Worm (Caenorhabditis elegans): ENCODE measurements around the gene che-12.

che-12 gene

ce11 chrV:10277579-10277978 is 29.6 kb downstream of the che-12 start, which contains the start of gene lys-1 (continued):
- TF ChIP-seq ztf-7 (tag; optimal IDR thresholded peaks at IDR 0.05) (no peak), daf-8 (GFP tag; IDR thresholded peaks at IDR 0.05) (no peak), nhr-6 (tag; optimal IDR thresholded peaks at IDR 0.05) (no peak), daf-19 (GFP tag; conservative IDR thresholded peaks at IDR 0.05) (no peak), F49E8.2 (tag; optimal IDR thresholded peaks at IDR 0.05; ENCODE audit: borderline replicate concordance) (no peak), daf-12 (tag; optimal IDR thresholded peaks at IDR 0.05) (no peak), sdz-12 (GFP tag; optimal IDR thresholded peaks at IDR 0.05) (no peak), ceh-32 (tag; optimal IDR thresholded peaks at IDR 0.05; ENCODE audit: poor library complexity) (no peak), zfp-3 (GFP tag; conservative IDR thresholded peaks at IDR 0.05) (no peak), hlh-30 (tag; optimal IDR thresholded peaks at IDR 0.05; ENCODE audit: insufficient read depth) (no peak), mep-1 (tag; optimal IDR thresholded peaks at IDR 0.05) (no peak)

ce11 chrV:10276038-10276437 is 31.1 kb downstream of the che-12 start:
- no peak for TF ChIP-seq zip-2 (tag; optimal IDR thresholded peaks at IDR 0.05)
- TF ChIP-seq vab-7 (GFP tag; IDR thresholded peaks at IDR 0.05), result no peak
- TF ChIP-seq F10B5.3 (tag; optimal IDR thresholded peaks at IDR 0.05), result no peak
- peak in 1 of 2 experiments; percentile 36 for TF ChIP-seq unc-62 (GFP tag; optimal IDR thresholded peaks at IDR 0.05 in 1 of 2)
- no peak for TF ChIP-seq unc-62 (tag; optimal IDR thresholded peaks at IDR 0.05)

DNA sequence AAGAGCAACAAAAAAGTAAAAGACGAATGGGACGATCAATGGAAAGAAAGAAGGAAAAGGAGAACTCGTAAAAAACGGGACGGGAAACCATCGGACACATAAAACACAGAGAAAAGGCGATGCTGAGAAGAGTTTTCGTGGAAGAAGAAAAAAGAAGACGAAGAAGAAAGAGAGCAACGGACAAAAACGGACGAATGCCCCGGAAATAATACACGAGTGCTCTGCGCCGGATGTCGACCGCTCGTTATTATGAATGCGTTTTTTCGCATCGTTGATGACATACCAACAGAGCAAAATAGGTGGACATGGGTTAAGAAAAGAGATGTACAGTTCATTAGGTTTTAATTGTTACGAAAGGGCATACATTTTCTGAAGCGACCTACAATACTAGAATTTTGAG is 31.6 kb downstream of the che-12 start, which contains the start of gene Y22F5A.11:
TSS of gene Y22F5A.11 (minus strand) at position 28 of the 400 bp plus-strand sequence.
- TF ChIP-seq nhr-48 (tag; optimal IDR thresholded peaks at IDR 0.05) (no peak), ceh-82 (tag; optimal IDR thresholded peaks at IDR 0.05) (no peak), zip-11 (GFP tag; IDR thresholded peaks at IDR 0.05) (no peak), fkh-10 (GFP tag; optimal IDR thresholded peaks at IDR 0.05) (peak; percentile 18), zfp-2 (tag; optimal IDR thresholded peaks at IDR 0.05) (no peak), F49E8.2 (tag; optimal IDR thresholded peaks at IDR 0.05; ENCODE audit: borderline replicate concordance) (no peak), ztf-11 (tag; optimal IDR thresholded peaks at IDR 0.05) (no peak), F44E2.7 (GFP tag; IDR thresholded peaks at IDR 0.05) (no peak), saeg-2 (GFP tag; IDR thresholded peaks at IDR 0.05) (no peak), gei-8 (GFP tag; optimal IDR thresholded peaks at IDR 0.05) (no peak), daf-19 (GFP tag; conservative IDR thresholded peaks at IDR 0.05) (no peak), pha-4 (GFP tag; IDR thresholded peaks at IDR 0.05) (no peak), pha-4 (tag; optimal IDR thresholded peaks at IDR 0.05) (no peak), zag-1 (tag; optimal IDR thresholded peaks at IDR 0.05) (no peak), daf-16 (GFP tag; optimal IDR thresholded peaks at IDR 0.05) (no peak), daf-16 (tag; optimal IDR thresholded peaks at IDR 0.05) (no peak), nhr-6 (tag; optimal IDR thresholded peaks at IDR 0.05) (no peak), hmg-1.1 (GFP tag; IDR thresholded peaks at IDR 0.05) (peak; percentile 23; the same call in 1 of the 2 replicates), Y105C5A.15 (GFP tag; IDR thresholded peaks at IDR 0.05) (no peak), unc-62 (GFP tag; optimal IDR thresholded peaks at IDR 0.05 in 1 of 2) (no peak), unc-62 (tag; optimal IDR thresholded peaks at IDR 0.05) (no peak), F26F4.8 (GFP tag; conservative IDR thresholded peaks at IDR 0.05) (no peak), attf-4 (tag; optimal IDR thresholded peaks at IDR 0.05) (no peak), nhr-77 (tag; optimal IDR thresholded peaks at IDR 0.05) (no peak), lin-13 (GFP tag; optimal IDR thresholded peaks at IDR 0.05) (no peak), nhr-237 (tag; optimal IDR thresholded peaks at IDR 0.05) (no peak), spr-3 (GFP tag; optimal IDR thresholded peaks at IDR 0.05) (no peak), mep-1 (tag; optimal IDR thresholded peaks at IDR 0.05) (peak; percentile 41), rbr-2 (tag; optimal IDR thresholded peaks at IDR 0.05) (peak; percentile 11)

- TF ChIP-seq set-16 (GFP tag; IDR thresholded peaks at IDR 0.05), result peak; percentile 7; the same call in 1 of the 2 replicates
- TF ChIP-seq ceh-28 (tag; optimal IDR thresholded peaks at IDR 0.05), result peak; percentile 62
- TF ChIP-seq ctbp-1 (GFP tag; IDR thresholded peaks at IDR 0.05), result 0 out of 2 replicates have a peak, but pooled peaks have one; percentile 8
- peak; percentile 13 for TF ChIP-seq dve-1 (tag; optimal IDR thresholded peaks at IDR 0.05; ENCODE audit: insufficient read depth)
- TF ChIP-seq lin-29 (GFP tag; IDR thresholded peaks at IDR 0.05), result no peak
- TF ChIP-seq mep-1 (tag; optimal IDR thresholded peaks at IDR 0.05), result peak; percentile 45
- peak; percentile 94 for TF ChIP-seq fkh-10 (GFP tag; optimal IDR thresholded peaks at IDR 0.05)
- no peak for TF ChIP-seq duxl-1 (tag; optimal IDR thresholded peaks at IDR 0.05; ENCODE audit: poor library complexity)
- peak in 1 of 2 experiments; percentile 29 for TF ChIP-seq hif-1 (tag; optimal IDR thresholded peaks at IDR 0.05)
- TF ChIP-seq hmg-1.1 (GFP tag; IDR thresholded peaks at IDR 0.05), result peak; percentile 76; the same call in 1 of the 2 replicates
- TF ChIP-seq F37D6.2 (tag; optimal IDR thresholded peaks at IDR 0.05), result peak; percentile 64
- TF ChIP-seq rbr-2 (tag; optimal IDR thresholded peaks at IDR 0.05), result peak; percentile 49
- peak; percentile 44 to 50 for TF ChIP-seq lsy-2 (tag; optimal IDR thresholded peaks at IDR 0.05)
Measured at ce11 chrV:10273837-10274236, 33.3 kb downstream of the che-12 start.

Measured in whole organism, L4 larva.